2 fruit fly cellular contexts compared by ENCODE assay signal in genomic region chr2L:7106289-7106961, dm6.
TF ChIP-seq lines count a peak whose summit lies in the region.

No protein-coding gene starts in this region.

- TF ChIP-seq CTCF in whole organism, embryonic (GFP tag; optimal IDR thresholded peaks at IDR 0.05; lab: Kevin White, UChicago): no peak

TF ChIP-seq in whole organism, embryonic, 481 proteins besides CTCF, POLR2A, EP300 and RAD21:
- TF ChIP-seq Hr78 (GFP tag; optimal IDR thresholded peaks at IDR 0.05; lab: Kevin White, UChicago) (peak in 1 of 2 experiments; percentile 54), gcm2 (GFP tag; optimal IDR thresholded peaks at IDR 0.05; lab: Kevin White, UChicago) (no peak), CG10321 (GFP tag; IDR thresholded peaks at IDR 0.05; lab: Robert Waterston, UW) (peak; percentile 60; the same call in 1 of the 2 replicates), Blimp-1 (GFP tag; optimal IDR thresholded peaks at IDR 0.05; lab: Kevin White, UChicago) (peak; percentile 15), Pdp1 (GFP tag; optimal IDR thresholded peaks at IDR 0.05; lab: Kevin White, UChicago) (peak in 1 of 2 experiments; percentile 92)

TF ChIP-seq in whole organism, prepupa, 60 proteins besides CTCF, POLR2A, EP300 and RAD21:
- TF ChIP-seq Eip75B (GFP tag; optimal IDR thresholded peaks at IDR 0.05; lab: Kevin White, UChicago) (no peak), svp (GFP tag; lab: Kevin White, UChicago) (peak; percentile 63)
TF ChIP-seq in whole organism, prepupa: peak in this region for 1.

Comparison
In these comparisons a context has a peak if more than half of its experiments do, and no peak if none do; other contexts are left out.
1. Of the 7 proteins assayed by ChIP-seq in both whole organism, embryonic and whole organism, prepupa: peak only in whole organism, embryonic: Blimp-1; only in whole organism, prepupa: none; in both: none; in neither: 6.